Fruit fly (Drosophila melanogaster): Measurements from ENCODE around the gene TAF1B.

TAF1B gene

DNA sequence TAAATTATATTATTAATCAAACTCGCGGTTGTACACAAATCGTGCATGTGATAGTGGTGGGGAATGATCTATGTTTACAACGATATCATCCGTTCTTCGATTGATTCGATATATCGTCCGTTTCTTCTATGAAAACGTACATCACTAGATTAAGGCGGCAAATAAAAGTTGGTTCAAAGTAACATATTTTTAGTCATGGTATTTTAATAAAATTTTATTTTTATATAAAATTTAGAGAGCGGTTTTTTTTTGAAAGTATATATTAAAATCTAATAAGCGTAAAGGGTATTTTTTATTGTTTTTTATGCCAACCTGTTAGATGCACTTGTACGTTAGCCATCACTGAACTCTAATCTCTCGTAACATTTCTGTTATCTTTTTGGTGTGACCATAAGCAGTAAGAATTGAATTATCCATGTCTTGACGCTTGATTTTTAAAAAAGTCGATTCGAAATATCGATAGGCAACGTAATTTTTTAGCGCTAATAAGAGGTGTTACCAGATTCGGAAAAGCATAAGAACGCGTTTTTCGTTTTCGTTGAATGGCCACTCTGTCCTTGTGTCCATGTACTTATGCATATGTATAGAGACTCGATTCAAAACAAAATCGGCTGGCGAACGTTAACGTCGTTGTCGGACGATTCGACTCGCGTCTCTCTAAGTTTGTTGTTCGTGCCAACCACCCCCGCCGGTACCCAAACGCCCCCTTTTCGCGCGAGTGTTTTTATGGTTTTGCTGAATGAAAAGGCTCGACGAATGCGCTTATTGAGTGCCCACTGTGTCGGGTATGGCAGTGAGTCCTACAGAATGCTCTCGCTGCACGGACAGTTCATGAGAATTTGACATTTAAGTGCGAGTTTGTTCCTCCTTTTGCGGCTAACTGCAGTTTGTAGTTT lies at the start of gene TAF1B, which contains the start of gene Invadolysin (continued):
- TF ChIP-seq CG2678 (tag; optimal IDR thresholded peaks at IDR 0.05): peak; percentile 46
- TF ChIP-seq Fer3 (tag; optimal IDR thresholded peaks at IDR 0.05): peak; percentile 47
- TF ChIP-seq unpg (GFP tag; optimal IDR thresholded peaks at IDR 0.05): peak; percentile 29
- TF ChIP-seq peb (GFP tag; IDR thresholded peaks at IDR 0.05): no peak
- TF ChIP-seq CG3995 (GFP tag; optimal IDR thresholded peaks at IDR 0.05): peak; percentile 92
- peak; percentile 40 for TF ChIP-seq CG17359 (tag; optimal IDR thresholded peaks at IDR 0.05)
- no peak for TF ChIP-seq maf-S (GFP tag; optimal IDR thresholded peaks at IDR 0.05)
- no peak for TF ChIP-seq kah (GFP tag; optimal IDR thresholded peaks at IDR 0.05)
- no peak for TF ChIP-seq Awh (GFP tag; IDR thresholded peaks at IDR 0.05)
- TF ChIP-seq HLH54F (GFP tag; optimal IDR thresholded peaks at IDR 0.05): peak; percentile 26
- no peak for TF ChIP-seq Ravus (GFP tag; IDR thresholded peaks at IDR 0.05)
- no peak for TF ChIP-seq sens-2 (GFP tag; IDR thresholded peaks at IDR 0.05)
- TF ChIP-seq CG2875 (GFP tag; optimal IDR thresholded peaks at IDR 0.05): no peak
- no peak for TF ChIP-seq TFAM (GFP tag; optimal IDR thresholded peaks at IDR 0.05)
- peak; percentile 87 for TF ChIP-seq HLH4C (GFP tag; IDR thresholded peaks at IDR 0.05; ENCODE audit: partially characterized antibody)
- TF ChIP-seq Trl (optimal IDR thresholded peaks at IDR 0.05): no peak
- no peak for TF ChIP-seq Trl (GFP tag; optimal IDR thresholded peaks at IDR 0.05)
- TF ChIP-seq Dip3 (GFP tag; optimal IDR thresholded peaks at IDR 0.05): peak; percentile 21
- no peak for TF ChIP-seq dan (GFP tag; IDR thresholded peaks at IDR 0.05)
- TF ChIP-seq CG31224 (GFP tag; IDR thresholded peaks at IDR 0.05): no peak
- peak; percentile 33; the same call in 1 of the 2 replicates for TF ChIP-seq CG32772 (GFP tag; IDR thresholded peaks at IDR 0.05)
- no peak for TF ChIP-seq h (optimal IDR thresholded peaks at IDR 0.05)
- no peak for TF ChIP-seq ab (GFP tag; optimal IDR thresholded peaks at IDR 0.05)
- no peak for TF ChIP-seq tup (GFP tag; optimal IDR thresholded peaks at IDR 0.05)
- TF ChIP-seq CG2120 (GFP tag; optimal IDR thresholded peaks at IDR 0.05): peak; percentile 69
- TF ChIP-seq CG10274 (GFP tag; optimal IDR thresholded peaks at IDR 0.05): no peak
- peak; percentile 22; the same call in 1 of the 2 replicates for TF ChIP-seq seq (GFP tag; IDR thresholded peaks at IDR 0.05)
- 0 out of 3 replicates have a peak, but pooled peaks have one; percentile 63 for TF ChIP-seq otp (GFP tag; IDR thresholded peaks at IDR 0.05)
- TF ChIP-seq her (GFP tag; optimal IDR thresholded peaks at IDR 0.05): peak; percentile 59
- peak; percentile 28 for TF ChIP-seq tap (tag; optimal IDR thresholded peaks at IDR 0.05)
- TF ChIP-seq Dll (GFP tag; IDR thresholded peaks at IDR 0.05; ENCODE audit: partially characterized antibody): peak; percentile 97
- no peak for TF ChIP-seq hkb (optimal IDR thresholded peaks at IDR 0.05)
- TF ChIP-seq hkb (GFP tag; IDR thresholded peaks at IDR 0.05): peak; percentile 45
- TF ChIP-seq CG14014 (GFP tag; IDR thresholded peaks at IDR 0.05): 0 out of 2 replicates have a peak, but pooled peaks have one; percentile 30
- TF ChIP-seq CG11696 (GFP tag; IDR thresholded peaks at IDR 0.05): 0 out of 2 replicates have a peak, but pooled peaks have one; percentile 10
- no peak for TF ChIP-seq CG1024 (GFP tag; IDR thresholded peaks at IDR 0.05)
- no peak for TF ChIP-seq CG10565 (GFP tag; optimal IDR thresholded peaks at IDR 0.05)
- peak; percentile 96 for TF ChIP-seq CG13287 (GFP tag; IDR thresholded peaks at IDR 0.05; ENCODE audit: partially characterized antibody)
- TF ChIP-seq CG12659 (GFP tag; optimal IDR thresholded peaks at IDR 0.05): peak; percentile 85
- peak; percentile 26; the same call in 1 of the 2 replicates for TF ChIP-seq onecut (GFP tag; IDR thresholded peaks at IDR 0.05)
- peak; percentile 26; the same call in 1 of the 3 replicates for TF ChIP-seq B-H1 (GFP tag; IDR thresholded peaks at IDR 0.05)
- TF ChIP-seq crp (GFP tag; optimal IDR thresholded peaks at IDR 0.05): peak in 1 of 2 experiments; percentile 6
- TF ChIP-seq CG3847 (GFP tag; IDR thresholded peaks at IDR 0.05): peak; percentile 74; the same call in 1 of the 2 replicates
- TF ChIP-seq Mrtf (GFP tag; IDR thresholded peaks at IDR 0.05): no peak
- TF ChIP-seq Sox102F (GFP tag; optimal IDR thresholded peaks at IDR 0.05): peak; percentile 60
- TF ChIP-seq CG13775 (GFP tag; optimal IDR thresholded peaks at IDR 0.05): peak; percentile 62
- peak; percentile 93 for TF ChIP-seq sna (GFP tag; IDR thresholded peaks at IDR 0.05; ENCODE audit: partially characterized antibody)
- TF ChIP-seq zen2 (GFP tag; IDR thresholded peaks at IDR 0.05; ENCODE audit: partially characterized antibody): no peak; the same call in 1 of the 3 replicates
- TF ChIP-seq CG12942 (GFP tag; optimal IDR thresholded peaks at IDR 0.05): peak; percentile 24
